Fruit fly (Drosophila melanogaster): ENCODE data around the gene CG42507.

DNA sequence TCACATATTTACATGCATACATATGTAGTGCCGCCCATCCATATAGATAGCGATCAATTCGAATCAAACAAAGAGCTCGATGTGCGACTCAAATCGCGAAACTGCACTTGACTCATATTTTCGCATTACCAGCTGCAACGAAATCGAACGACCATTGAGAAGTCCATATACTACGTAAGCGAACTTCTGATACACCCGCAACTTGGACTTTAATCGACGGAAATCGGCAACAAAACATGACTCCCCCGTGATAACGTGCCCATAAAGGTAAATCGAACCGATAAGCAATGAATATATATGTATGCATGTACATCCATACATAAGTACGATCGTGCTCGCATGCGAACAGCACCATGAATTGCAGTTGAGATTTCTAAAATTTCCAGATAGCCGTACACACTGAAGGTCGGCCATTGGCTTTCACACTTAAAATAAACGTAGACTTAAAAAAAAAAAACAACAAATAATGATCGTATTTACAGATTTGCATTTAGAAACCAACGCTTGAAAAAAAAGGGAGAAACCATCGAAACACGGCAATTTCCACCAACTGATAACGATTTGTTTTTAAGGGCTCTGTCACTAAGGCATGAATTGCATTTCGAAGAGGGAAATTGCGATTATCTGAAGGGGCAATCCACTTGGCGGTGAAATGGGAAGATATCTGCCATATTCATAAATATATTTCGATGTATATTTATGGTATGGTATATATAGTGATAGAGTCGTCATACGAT, 25.0 kb upstream of the CG42507 start:
- TF ChIP-seq CrebA (GFP tag; optimal IDR thresholded peaks at IDR 0.05; ENCODE audit: borderline replicate concordance) (no peak), pan (optimal IDR thresholded peaks at IDR 0.05) (no peak), fru (GFP tag; optimal IDR thresholded peaks at IDR 0.05) (no peak), Hr78 (GFP tag; optimal IDR thresholded peaks at IDR 0.05) (no peak)
